Worm (Caenorhabditis elegans) whole organism, L4/young adult: ENCODE results near the gene Y119D3B.21.

Source experiments
- W03F9.2 ChIP-seq: fragments of 150-350 bp; optimal IDR thresholded peaks from 2 replicates; lab custom pipeline; 2014; ENCODE audit warnings: missing biosample characterization, missing genetic modification characterization
- dao-5 ChIP-seq: sonication (generic microtip); optimal IDR thresholded peaks from 2 replicates; lab custom pipeline; 2016; ENCODE audit warnings: missing genotype, missing genetic modification characterization, moderate library complexity, missing compliant biosample characterization
- him-1 ChIP-seq: sonication (generic microtip); optimal IDR thresholded peaks from 2 replicates; lab custom pipeline; 2016; ENCODE audit warnings: missing genotype, missing genetic modification reagents, missing genetic modification characterization, missing compliant biosample characterization

- no peak for TF ChIP-seq dao-5 (tag; lab: Kevin White, UChicago)
- TF ChIP-seq W03F9.2 (tag; lab: Kevin White, UChicago) = no peak
- TF ChIP-seq him-1 (tag; lab: Kevin White, UChicago) = no peak
Measured at ce11 chrIII:1181756-1182155, 33.0 kb upstream of the Y119D3B.21 start, which contains the start of gene nspg-8.
